Worm (Caenorhabditis elegans) whole organism, L4 larva: ENCODE measurements around the gene R13A5.11.

Source experiments
- D1046.2 ChIP-seq: fragments of 200-800 bp; sonication (Bioruptor generic); IDR thresholded peaks from 2 replicates; pipeline ENCODE4 v1.3.6; 2022; ENCODE audit warnings: missing genetic modification characterization, missing compliant biosample characterization
- F10B5.3 ChIP-seq: sonication (generic microtip); optimal IDR thresholded peaks from 2 replicates; lab custom pipeline; 2016; ENCODE audit warnings: mild to moderate bottlenecking, missing genetic modification characterization, missing compliant biosample characterization
- F44E2.7 ChIP-seq: fragments of 200-800 bp; sonication (Bioruptor generic); IDR thresholded peaks from 2 replicates; pipeline ENCODE4 v2.1.2; 2022; ENCODE audit warnings: missing genetic modification characterization, missing compliant biosample characterization
- Y48G9A.11 ChIP-seq: fragments of 200-800 bp; sonication (Bioruptor generic); IDR thresholded peaks from 2 replicates; pipeline ENCODE4 v1.3.6; 2022; ENCODE audit warnings: missing genetic modification reagents, missing genetic modification characterization, missing compliant biosample characterization
- Y5F2A.4 ChIP-seq: fragments of 200-800 bp; sonication (Bioruptor generic); optimal IDR thresholded peaks from 2 replicates; lab custom pipeline; 2018; ENCODE audit warnings: mild to moderate bottlenecking, missing genetic modification characterization, missing compliant biosample characterization
- ZK546.5 ChIP-seq, 2 experiments: sonication (generic microtip); optimal IDR thresholded peaks; 2 replicates each; lab custom pipeline; 2017; ENCODE audit warnings: missing biosample characterization in 2 of 2, missing genetic modification characterization in 2 of 2
- ama-1 ChIP-seq: fragments of 150-350 bp; optimal IDR thresholded peaks from 2 replicates; lab custom pipeline; 2014; ENCODE audit warnings: inconsistent platforms, mixed read lengths
- arid-1 ChIP-seq: fragments of 200-800 bp; sonication (Bioruptor generic); conservative IDR thresholded peaks from 2 replicates; pipeline ENCODE4 v1.3.6; 2022; ENCODE audit warnings: missing genetic modification reagents, missing genetic modification characterization, missing compliant biosample characterization
- ceh-20 ChIP-seq: fragments of 200-800 bp; sonication (Bioruptor generic); IDR thresholded peaks from 2 replicates; pipeline ENCODE4 v1.3.6; 2022; ENCODE audit warnings: missing genetic modification reagents, missing genetic modification characterization, missing compliant biosample characterization
- ceh-32 ChIP-seq: sonication (generic microtip); optimal IDR thresholded peaks from 2 replicates; lab custom pipeline; 2016; ENCODE audit warnings: mild to moderate bottlenecking, missing genetic modification characterization, missing compliant biosample characterization; ENCODE audit not compliant: poor library complexity
- daf-16 ChIP-seq, 3 experiments: sonication (generic microtip); optimal IDR thresholded peaks; 2 replicates each; lab custom pipeline; 2016 to 2017; ENCODE audit warnings: missing genetic modification characterization in 3 of 3, missing genetic modification reagents in 3 of 3, mild to moderate bottlenecking in 2 of 3, missing compliant biosample characterization in 2 of 3, missing biosample characterization in 1 of 3, moderate library complexity in 1 of 3
- dmd-9 ChIP-seq: fragments of 200-800 bp; sonication (Bioruptor generic); IDR thresholded peaks from 2 replicates; pipeline ENCODE4 v1.3.6; 2022; ENCODE audit warnings: missing genetic modification reagents, missing genetic modification characterization, missing compliant biosample characterization
- duxl-1 ChIP-seq: sonication (generic microtip); optimal IDR thresholded peaks from 2 replicates; lab custom pipeline; 2016; ENCODE audit warnings: mild to moderate bottlenecking, missing genetic modification characterization, moderate library complexity, missing compliant biosample characterization; ENCODE audit not compliant: poor library complexity
- dve-1 ChIP-seq: sonication (generic microtip); optimal IDR thresholded peaks from 2 replicates; lab custom pipeline; 2017; ENCODE audit warnings: antibody characterized with exemption, mild to moderate bottlenecking, missing genetic modification characterization, missing compliant biosample characterization; ENCODE audit not compliant: insufficient read depth
- egl-43 ChIP-seq: fragments of 200-800 bp; sonication (Bioruptor generic); IDR thresholded peaks from 2 replicates; pipeline ENCODE4 v1.3.6; 2022; ENCODE audit warnings: missing genetic modification reagents, missing genetic modification characterization, missing compliant biosample characterization
- gei-8 ChIP-seq: fragments of 200-800 bp; sonication (Bioruptor generic); optimal IDR thresholded peaks from 2 replicates; lab custom pipeline; 2018; ENCODE audit warnings: mild to moderate bottlenecking, missing genetic modification characterization, missing compliant biosample characterization
- hif-1 ChIP-seq, 2 experiments: sonication (generic microtip); optimal IDR thresholded peaks; 2 replicates each; lab custom pipeline; 2016 to 2017; ENCODE audit warnings: missing compliant biosample characterization in 2 of 2, missing genetic modification characterization in 2 of 2, missing genetic modification reagents in 2 of 2, missing genotype in 2 of 2, mild to moderate bottlenecking in 1 of 2
- hlh-11 ChIP-seq: fragments of 200-800 bp; sonication (Bioruptor generic); optimal IDR thresholded peaks from 2 replicates; lab custom pipeline; 2018; ENCODE audit warnings: mild to moderate bottlenecking, missing genetic modification characterization, missing compliant biosample characterization
- hlh-30 ChIP-seq: sonication (generic microtip); optimal IDR thresholded peaks from 2 replicates; lab custom pipeline; 2017; ENCODE audit warnings: antibody characterized with exemption, mild to moderate bottlenecking, missing genetic modification characterization, missing compliant biosample characterization; ENCODE audit not compliant: insufficient read depth
- lir-3 ChIP-seq: sonication (generic microtip); optimal IDR thresholded peaks from 2 replicates; lab custom pipeline; 2016; ENCODE audit warnings: mild to moderate bottlenecking, missing genetic modification characterization, missing compliant biosample characterization
- lsy-2 ChIP-seq, 2 experiments: fragments of 150-350 bp in 1 of 2; sonication (generic microtip) in 1 of 2; optimal IDR thresholded peaks; 2 replicates each; lab custom pipeline; 2014 to 2017; ENCODE audit warnings: missing biosample characterization in 2 of 2, missing genetic modification characterization in 2 of 2
- mes-2 ChIP-seq: sonication (generic microtip); optimal IDR thresholded peaks from 2 replicates; lab custom pipeline; 2016; ENCODE audit warnings: missing genotype, mild to moderate bottlenecking, missing genetic modification characterization, missing compliant biosample characterization; ENCODE audit not compliant: poor library complexity, severe bottlenecking
- mxl-2 ChIP-seq: fragments of 200-800 bp; sonication (Bioruptor generic); conservative IDR thresholded peaks from 2 replicates; pipeline ENCODE4 v1.3.6; 2022; ENCODE audit warnings: missing genetic modification reagents, missing genetic modification characterization, missing compliant biosample characterization
- mxl-3 ChIP-seq: fragments of 200-800 bp; sonication (Bioruptor generic); optimal IDR thresholded peaks from 2 replicates; lab custom pipeline; 2018; ENCODE audit warnings: mild to moderate bottlenecking, missing genetic modification characterization, missing compliant biosample characterization
- nhr-102 ChIP-seq: sonication (generic microtip); optimal IDR thresholded peaks from 2 replicates; lab custom pipeline; 2016; ENCODE audit warnings: mild to moderate bottlenecking, missing genetic modification characterization, moderate library complexity, missing compliant biosample characterization
- nhr-11 ChIP-seq: fragments of 150-350 bp; optimal IDR thresholded peaks from 2 replicates; lab custom pipeline; 2014; ENCODE audit warnings: missing biosample characterization, missing genetic modification characterization
- nhr-111 ChIP-seq: fragments of 200-800 bp; sonication (Bioruptor generic); optimal IDR thresholded peaks from 2 replicates; lab custom pipeline; 2018; ENCODE audit warnings: mild to moderate bottlenecking, missing genetic modification characterization, missing compliant biosample characterization
- nhr-28 ChIP-seq: fragments of 150-350 bp; optimal IDR thresholded peaks from 2 replicates; lab custom pipeline; 2014; ENCODE audit warnings: missing biosample characterization, missing genetic modification characterization
- nhr-41 ChIP-seq: fragments of 200-800 bp; sonication (Bioruptor generic); IDR thresholded peaks from 2 replicates; pipeline ENCODE4 v1.3.6; 2022; ENCODE audit warnings: missing genetic modification reagents, missing genetic modification characterization, missing compliant biosample characterization
- nhr-48 ChIP-seq: sonication (generic microtip); optimal IDR thresholded peaks from 2 replicates; lab custom pipeline; 2016; ENCODE audit warnings: mild to moderate bottlenecking, missing genetic modification characterization, missing compliant biosample characterization
- nhr-6 ChIP-seq: fragments of 150-350 bp; optimal IDR thresholded peaks from 2 replicates; lab custom pipeline; 2014; ENCODE audit warnings: missing biosample characterization, missing genetic modification characterization
- nhr-76 ChIP-seq: fragments of 150-350 bp; optimal IDR thresholded peaks from 2 replicates; lab custom pipeline; 2014; ENCODE audit warnings: missing biosample characterization, missing genetic modification characterization
- pha-4 ChIP-seq, 2 experiments: fragments of 150-350 bp in 1 of 2; fragments of 200-800 bp in 1 of 2; sonication (Bioruptor generic) in 1 of 2; IDR thresholded peaks in 1 of 2; optimal IDR thresholded peaks in 1 of 2; 2 replicates each; pipeline versions ENCODE4 v1.3.6 to Lab custom; 2014 to 2022; ENCODE audit warnings: missing genetic modification characterization in 2 of 2, missing genetic modification reagents in 2 of 2, missing biosample characterization in 1 of 2, missing compliant biosample characterization in 1 of 2
- spr-3 ChIP-seq: fragments of 200-800 bp; sonication (Bioruptor generic); optimal IDR thresholded peaks from 2 replicates; lab custom pipeline; 2018; ENCODE audit warnings: mild to moderate bottlenecking, missing genetic modification characterization, missing compliant biosample characterization
- unc-62 ChIP-seq, 3 experiments: fragments of 150-350 bp in 1 of 3; sonication (generic microtip); optimal IDR thresholded peaks in 2 of 3; peaks in 1 of 3; 1 replicate in 1 of 3; 2 replicates in 2 of 3; lab custom pipeline; 2014 to 2017; ENCODE audit warnings: missing biosample characterization in 3 of 3, missing genetic modification characterization in 3 of 3, missing genetic modification reagents in 3 of 3, missing genotype in 1 of 3
- vab-7 ChIP-seq: fragments of 200-800 bp; sonication (Bioruptor generic); IDR thresholded peaks from 2 replicates; pipeline ENCODE4 v1.3.6; 2022; ENCODE audit warnings: missing genetic modification reagents, missing genetic modification characterization, missing compliant biosample characterization
- zfp-2 ChIP-seq: sonication (generic microtip); optimal IDR thresholded peaks from 2 replicates; lab custom pipeline; 2016; ENCODE audit warnings: mild to moderate bottlenecking, missing genetic modification characterization, missing compliant biosample characterization
- zip-11 ChIP-seq: fragments of 200-800 bp; sonication (Bioruptor generic); IDR thresholded peaks from 2 replicates; pipeline ENCODE4 v1.3.6; 2022; ENCODE audit warnings: missing genetic modification characterization, missing compliant biosample characterization
- zip-2 ChIP-seq: fragments of 150-350 bp; optimal IDR thresholded peaks from 2 replicates; lab custom pipeline; 2014; ENCODE audit warnings: missing biosample characterization, missing genetic modification characterization

The R13A5.11 gene

DNA sequence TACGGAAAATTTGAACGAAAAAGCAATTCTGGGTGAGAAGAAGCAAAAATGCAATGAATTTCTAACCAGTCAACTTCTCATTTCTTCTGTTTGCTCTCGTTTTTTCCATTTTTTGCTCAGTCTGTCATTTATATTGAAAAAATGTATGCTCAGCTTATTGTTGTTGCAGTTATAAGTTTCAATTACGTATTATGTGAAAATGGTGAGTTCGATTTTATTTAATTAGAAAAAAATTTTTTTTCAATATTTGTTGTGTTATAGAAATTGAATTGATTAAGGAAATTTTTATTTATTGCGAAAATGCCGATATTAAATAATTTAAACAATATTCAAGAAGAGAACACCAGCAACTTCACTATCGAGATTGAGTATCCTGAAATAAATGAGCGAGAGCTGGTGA is 31.3 kb downstream of the R13A5.11 start, which contains the start of gene lgc-12:
lgc-12 (plus strand) TSS at position 301 of the 400 bp plus-strand sequence.
- TF ChIP-seq ceh-32 (tag; lab: Kevin White, UChicago): no peak
- no peak for TF ChIP-seq mxl-2 (GFP tag; lab: Robert Waterston, UW)
- TF ChIP-seq, all 104 proteins: peak for 0

ce11 chrIII:7559869-7560268 is 33.3 kb downstream of the R13A5.11 start:
- TF ChIP-seq hlh-11 (peak; percentile 1), daf-16 (GFP tag; optimal IDR thresholded peaks at IDR 0.05; lab: Kevin White, UChicago) (peak in 1 of 2 experiments; percentile 77), daf-16 (tag; optimal IDR thresholded peaks at IDR 0.05; lab: Kevin White, UChicago) (no peak), unc-62 (GFP tag; optimal IDR thresholded peaks at IDR 0.05 in 1 of 2; lab: Kevin White, UChicago) (peak in 1 of 2 experiments; percentile 48), unc-62 (tag; optimal IDR thresholded peaks at IDR 0.05; lab: Kevin White, UChicago) (no peak), ceh-32 (tag; lab: Kevin White, UChicago) (no peak)
- TF ChIP-seq, all 104 proteins: peak for 3

DNA sequence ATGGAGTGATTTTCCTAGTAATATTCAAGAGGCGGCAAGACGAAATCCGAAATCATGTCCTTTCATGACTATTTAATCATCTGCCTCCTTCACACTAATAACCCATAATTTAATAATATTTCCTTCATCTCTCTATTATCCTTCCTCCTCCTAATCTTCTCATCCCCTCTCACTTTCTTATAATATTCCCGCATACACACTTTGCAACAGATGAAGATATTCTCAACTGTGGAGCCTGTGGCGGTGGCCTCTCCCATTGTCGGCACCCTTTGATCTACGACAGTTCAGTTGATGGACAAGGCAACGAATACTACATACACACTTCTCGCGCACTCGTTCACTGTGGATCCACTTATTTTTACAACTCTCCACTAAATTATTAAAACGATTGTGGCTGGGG is 34.5 kb downstream of the R13A5.11 start:
- TF ChIP-seq F10B5.3 (tag; lab: Kevin White, UChicago) (no peak), dmd-9 (GFP tag; lab: Robert Waterston, UW) (no peak), nhr-76 (tag; lab: Kevin White, UChicago) (no peak), gei-8 (no peak), Y5F2A.4 (GFP tag; lab: Kevin White, UChicago) (no peak), nhr-48 (no peak), mxl-2 (GFP tag; lab: Robert Waterston, UW) (no peak), pha-4 (GFP tag; IDR thresholded peaks at IDR 0.05; lab: Robert Waterston, UW) (no peak), pha-4 (tag; optimal IDR thresholded peaks at IDR 0.05; lab: Kevin White, UChicago) (no peak), nhr-6 (tag; lab: Kevin White, UChicago) (no peak), Y48G9A.11 (no peak), nhr-111 (no peak), zfp-2 (tag; lab: Kevin White, UChicago) (no peak), nhr-41 (GFP tag; lab: Robert Waterston, UW) (no peak), spr-3 (GFP tag; lab: Kevin White, UChicago) (no peak), duxl-1 (tag; lab: Kevin White, UChicago) (no peak)
- TF ChIP-seq, all 104 proteins: peak for 0

- TF ChIP-seq unc-62 (GFP tag; optimal IDR thresholded peaks at IDR 0.05 in 1 of 2; lab: Kevin White, UChicago) (peak in 1 of 2 experiments; percentile 94), unc-62 (tag; optimal IDR thresholded peaks at IDR 0.05; lab: Kevin White, UChicago) (no peak), dve-1 (tag; lab: Kevin White, UChicago) (no peak), zip-2 (tag; lab: Kevin White, UChicago) (no peak), F44E2.7 (GFP tag; lab: Robert Waterston, UW) (no peak), ceh-20 (0 out of 2 replicates have a peak, but pooled peaks have one; percentile 19), vab-7 (GFP tag; lab: Robert Waterston, UW) (no peak), nhr-102 (no peak), nhr-28 (tag; lab: Kevin White, UChicago) (peak; percentile 14), hlh-11 (no peak), lir-3 (no peak), lsy-2 (tag; optimal IDR thresholded peaks at IDR 0.05; lab: Kevin White, UChicago) (peak; percentile 29 to 66)
These were observed 35.1 kb downstream of the R13A5.11 start for ce11 chrIII:7557930-7558470.

DNA sequence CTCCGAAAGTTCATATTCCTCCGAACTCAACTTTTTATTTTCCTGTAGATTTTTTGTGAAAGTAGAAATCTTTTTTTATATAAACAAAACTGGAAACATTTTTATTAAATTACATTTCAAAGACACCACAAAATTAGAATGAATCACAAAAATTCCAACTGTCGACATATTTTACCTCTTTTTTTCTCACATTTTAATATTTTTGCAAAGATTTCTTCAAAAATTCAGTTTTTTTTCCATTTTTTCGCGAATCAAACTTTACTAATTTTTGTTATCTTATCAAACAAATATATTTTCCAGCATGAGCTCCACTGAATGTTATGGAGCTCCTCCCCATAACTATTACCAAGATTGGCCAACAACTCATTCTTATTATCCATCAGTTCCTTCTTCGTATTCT is 37.8 kb downstream of the R13A5.11 start, which contains the start of gene ceh-13:
ceh-13 (plus strand) TSS at position 301 of the 400 bp plus-strand sequence.
- TF ChIP-seq ZK546.5 (tag; optimal IDR thresholded peaks at IDR 0.05; lab: Kevin White, UChicago) (no peak), unc-62 (GFP tag; optimal IDR thresholded peaks at IDR 0.05 in 1 of 2; lab: Kevin White, UChicago) (no peak), unc-62 (tag; optimal IDR thresholded peaks at IDR 0.05; lab: Kevin White, UChicago) (no peak), mxl-3 (no peak), Y5F2A.4 (GFP tag; lab: Kevin White, UChicago) (no peak), nhr-28 (tag; lab: Kevin White, UChicago) (no peak), D1046.2 (GFP tag; lab: Robert Waterston, UW) (no peak), gei-8 (no peak), nhr-48 (no peak), hif-1 (tag; optimal IDR thresholded peaks at IDR 0.05; lab: Kevin White, UChicago) (no peak), zip-2 (tag; lab: Kevin White, UChicago) (no peak), mes-2 (no peak), egl-43 (GFP tag; lab: Robert Waterston, UW) (no peak), hlh-30 (tag; lab: Kevin White, UChicago) (no peak), zip-11 (GFP tag; lab: Robert Waterston, UW) (no peak), ama-1 (lab: Kevin White, UChicago) (no peak), arid-1 (no peak), nhr-11 (tag; lab: Kevin White, UChicago) (no peak)
